Fruit fly (Drosophila melanogaster) whole organism, embryonic: ENCODE measurements around the gene Smox.
A peak's percentile ranks its signal among the peaks of the same experiment; 100 is the strongest.

Source experiments
- ATbp ChIP-seq: fragments of 200-800 bp; sonication (Bioruptor generic); optimal IDR thresholded peaks from 2 replicates; lab custom pipeline; 2017; ENCODE audit warnings: missing biosample characterization, mild to moderate bottlenecking, missing genetic modification characterization, missing genetic modification reagents
- Awh ChIP-seq: fragments of 200-800 bp; sonication (Bioruptor generic); IDR thresholded peaks from 2 replicates; pipeline ENCODE4, ENCODE4 v1.3.6; 2022; ENCODE audit warnings: missing biosample characterization, missing genetic modification characterization
- CG10543 ChIP-seq: fragments of 200-800 bp; sonication (Bioruptor generic); optimal IDR thresholded peaks from 3 replicates; lab custom pipeline; 2017; ENCODE audit warnings: missing biosample characterization, mild to moderate bottlenecking, missing genetic modification characterization, moderate library complexity
- CG12391 ChIP-seq: fragments of 200-800 bp; sonication (Bioruptor generic); optimal IDR thresholded peaks from 3 replicates; lab custom pipeline; 2018; ENCODE audit warnings: missing biosample characterization, mild to moderate bottlenecking, missing genetic modification characterization, moderate library complexity
- CG13287 ChIP-seq: fragments of 200-800 bp; sonication (Bioruptor generic); IDR thresholded peaks from 2 replicates; pipeline ENCODE4 v1.3.6; 2022; ENCODE audit warnings: missing biosample characterization, missing genetic modification characterization; ENCODE audit not compliant: partially characterized antibody
- CG13624 ChIP-seq: fragments of 200-800 bp; sonication (Bioruptor generic); optimal IDR thresholded peaks from 2 replicates; lab custom pipeline; 2016; ENCODE audit warnings: missing biosample characterization, missing genetic modification characterization
- CG14441 ChIP-seq: fragments of 200-800 bp; sonication (Bioruptor generic); IDR thresholded peaks from 2 replicates; pipeline ENCODE4 v1.3.6; 2022; ENCODE audit warnings: missing biosample characterization, missing genetic modification characterization
- CG18619 ChIP-seq: fragments of 200-800 bp; sonication (Bioruptor generic); optimal IDR thresholded peaks from 3 replicates; lab custom pipeline; 2017; ENCODE audit warnings: missing biosample characterization, mild to moderate bottlenecking, missing genetic modification characterization
- CG18764 ChIP-seq: fragments of 200-800 bp; sonication (Bioruptor generic); optimal IDR thresholded peaks from 3 replicates; lab custom pipeline; 2016; ENCODE audit warnings: missing biosample characterization, missing genetic modification characterization
- CG2678 ChIP-seq: fragments of 200-800 bp; sonication (Bioruptor generic); optimal IDR thresholded peaks from 3 replicates; lab custom pipeline; 2019; ENCODE audit warnings: missing biosample characterization, mild to moderate bottlenecking, missing genetic modification characterization, moderate library complexity
- CG34224 ChIP-seq: fragments of 200-800 bp; sonication (Bioruptor generic); IDR thresholded peaks from 3 replicates; pipeline ENCODE4 v1.3.6; 2022; ENCODE audit warnings: missing biosample characterization, missing genetic modification characterization; ENCODE audit not compliant: partially characterized antibody
- CG4360 ChIP-seq: fragments of 200-800 bp; sonication (Bioruptor generic); IDR thresholded peaks from 2 replicates; pipeline ENCODE4 v1.3.6; 2022; ENCODE audit warnings: missing biosample characterization, missing genetic modification characterization
- CG5180 ChIP-seq: fragments of 200-800 bp; sonication (Bioruptor generic); optimal IDR thresholded peaks from 3 replicates; lab custom pipeline; 2017; ENCODE audit warnings: missing biosample characterization, missing genetic modification characterization, mild to moderate bottlenecking, moderate library complexity, missing genetic modification reagents
- CG6272 ChIP-seq: fragments of 200-800 bp; sonication (Bioruptor generic); IDR thresholded peaks from 2 replicates; pipeline ENCODE4 v1.3.6; 2022; ENCODE audit warnings: missing biosample characterization, missing genetic modification characterization
- CG6765 ChIP-seq: fragments of 200-800 bp; sonication (Bioruptor generic); optimal IDR thresholded peaks from 3 replicates; lab custom pipeline; 2017; ENCODE audit warnings: missing biosample characterization, mild to moderate bottlenecking, missing genetic modification characterization
- CG8924 ChIP-seq: fragments of 200-800 bp; optimal IDR thresholded peaks from 3 replicates; lab custom pipeline; 2019; ENCODE audit warnings: missing biosample characterization, mild to moderate bottlenecking, missing genetic modification characterization, moderate library complexity
- CG9932 ChIP-seq: fragments of 200-800 bp; sonication (Bioruptor generic); IDR thresholded peaks from 2 replicates; pipeline ENCODE4 v1.3.6; 2022; ENCODE audit warnings: missing biosample characterization, missing genetic modification characterization
- D19B ChIP-seq: fragments of 200-800 bp; sonication (Bioruptor generic); optimal IDR thresholded peaks from 2 replicates; lab custom pipeline; 2017; ENCODE audit warnings: missing biosample characterization, mild to moderate bottlenecking, missing genetic modification characterization
- Doc3 ChIP-seq: fragments of 200-800 bp; sonication (Bioruptor generic); IDR thresholded peaks from 3 replicates; pipeline ENCODE4 v1.3.6; 2022; ENCODE audit warnings: missing biosample characterization, missing genetic modification characterization; ENCODE audit not compliant: partially characterized antibody
- E2f2 ChIP-seq: fragments of 200-800 bp; sonication (Bioruptor generic); IDR thresholded peaks from 2 replicates; pipeline ENCODE4 v1.3.6; 2022; ENCODE audit warnings: missing biosample characterization, missing genetic modification characterization
- Fer1 ChIP-seq: fragments of 200-800 bp; sonication (Bioruptor generic); optimal IDR thresholded peaks from 2 replicates; lab custom pipeline; 2017; ENCODE audit warnings: missing biosample characterization, mild to moderate bottlenecking, missing genetic modification characterization
- H15 ChIP-seq: fragments of 200-800 bp; sonication (Bioruptor generic); IDR thresholded peaks from 3 replicates; pipeline ENCODE4 v1.3.6; 2022; ENCODE audit warnings: missing biosample characterization, missing genetic modification characterization
- Hmx ChIP-seq: fragments of 200-800 bp; sonication (Bioruptor generic); optimal IDR thresholded peaks from 2 replicates; lab custom pipeline; 2016; ENCODE audit warnings: missing biosample characterization, missing genetic modification characterization
- Hr39 ChIP-seq: fragments of >200 bp; optimal IDR thresholded peaks from 2 replicates; lab custom pipeline; 2017
- MBD-R2 ChIP-seq: fragments of 200-800 bp; sonication (Bioruptor generic); IDR thresholded peaks from 2 replicates; pipeline ENCODE4 v1.3.6; 2022; ENCODE audit warnings: missing biosample characterization, missing genetic modification characterization
- MESR4 ChIP-seq: fragments of 200-800 bp; sonication (Bioruptor generic); optimal IDR thresholded peaks from 2 replicates; lab custom pipeline; 2018; ENCODE audit warnings: missing biosample characterization, mild to moderate bottlenecking, missing genetic modification characterization, moderate library complexity
- Neu2 ChIP-seq: fragments of 200-800 bp; sonication (Bioruptor generic); optimal IDR thresholded peaks from 3 replicates; lab custom pipeline; 2016; ENCODE audit warnings: missing biosample characterization, missing genetic modification characterization, borderline replicate concordance
- NfI ChIP-seq: fragments of 200-800 bp; sonication (Bioruptor generic); optimal IDR thresholded peaks from 3 replicates; lab custom pipeline; 2018; ENCODE audit warnings: missing biosample characterization, mild to moderate bottlenecking, missing genetic modification characterization, moderate library complexity
- Oaz ChIP-seq: fragments of 200-800 bp; sonication (Bioruptor generic); IDR thresholded peaks from 2 replicates; pipeline ENCODE4 v1.3.6; 2022; ENCODE audit warnings: missing biosample characterization, missing genetic modification characterization
- Sox102F ChIP-seq: fragments of 200-800 bp; sonication (Bioruptor generic); optimal IDR thresholded peaks from 2 replicates; lab custom pipeline; 2018; ENCODE audit warnings: missing biosample characterization, mild to moderate bottlenecking, missing genetic modification characterization, moderate library complexity
- Taf1 ChIP-seq: fragments of 200-800 bp; sonication (Bioruptor generic); IDR thresholded peaks from 2 replicates; pipeline ENCODE4 v1.3.6; 2022; ENCODE audit warnings: missing biosample characterization, missing genetic modification characterization
- crp ChIP-seq, 2 experiments: fragments of 200-800 bp; sonication (Bioruptor generic); optimal IDR thresholded peaks; 2 replicates in 1 of 2; 3 replicates in 1 of 2; lab custom pipeline; 2017; ENCODE audit warnings: missing biosample characterization in 2 of 2, missing genetic modification characterization in 2 of 2, mild to moderate bottlenecking in 1 of 2, moderate library complexity in 1 of 2
- cwo ChIP-seq: fragments of 200-800 bp; sonication (Bioruptor generic); optimal IDR thresholded peaks from 3 replicates; lab custom pipeline; 2017; ENCODE audit warnings: missing biosample characterization, missing genetic modification characterization, mild to moderate bottlenecking, moderate library complexity, missing genetic modification reagents
- en ChIP-seq: fragments of 200-800 bp; sonication (Bioruptor generic); optimal IDR thresholded peaks from 2 replicates; lab custom pipeline; 2016; ENCODE audit warnings: missing biosample characterization, missing genetic modification characterization
- fu2 ChIP-seq: fragments of 200-800 bp; sonication (Bioruptor generic); optimal IDR thresholded peaks from 2 replicates; lab custom pipeline; 2016; ENCODE audit warnings: missing biosample characterization, missing genetic modification characterization
- grau ChIP-seq: fragments of 200-800 bp; optimal IDR thresholded peaks from 3 replicates; lab custom pipeline; 2019; ENCODE audit warnings: missing biosample characterization, mild to moderate bottlenecking, missing genetic modification characterization, moderate library complexity
- gro ChIP-seq: fragments of 200-800 bp; sonication (Bioruptor generic); optimal IDR thresholded peaks from 2 replicates; lab custom pipeline; 2016; ENCODE audit warnings: missing biosample characterization, missing genetic modification characterization
- jing ChIP-seq: fragments of 200-800 bp; sonication (Bioruptor generic); optimal IDR thresholded peaks from 2 replicates; lab custom pipeline; 2018; ENCODE audit warnings: missing biosample characterization, mild to moderate bottlenecking, missing genetic modification characterization
- kah ChIP-seq: fragments of 200-800 bp; sonication (Bioruptor generic); optimal IDR thresholded peaks from 2 replicates; lab custom pipeline; 2018; ENCODE audit warnings: missing biosample characterization, mild to moderate bottlenecking, missing genetic modification characterization
- seq ChIP-seq: fragments of 200-800 bp; sonication (Bioruptor generic); IDR thresholded peaks from 2 replicates; pipeline ENCODE4 v1.3.6; 2022; ENCODE audit warnings: missing biosample characterization, missing genetic modification characterization
- slp2 ChIP-seq: fragments of 200-800 bp; sonication (Bioruptor generic); optimal IDR thresholded peaks from 2 replicates; lab custom pipeline; 2016; ENCODE audit warnings: missing biosample characterization, missing genetic modification characterization
- sug ChIP-seq: fragments of 200-800 bp; optimal IDR thresholded peaks from 2 replicates; lab custom pipeline; 2019; ENCODE audit warnings: missing biosample characterization, mild to moderate bottlenecking, missing genetic modification characterization, moderate library complexity
- tap ChIP-seq: fragments of 200-800 bp; optimal IDR thresholded peaks from 3 replicates; lab custom pipeline; 2019; ENCODE audit warnings: missing biosample characterization, mild to moderate bottlenecking, missing genetic modification characterization, moderate library complexity
- ttk ChIP-seq: fragments of 200-800 bp; sonication (Bioruptor generic); IDR thresholded peaks from 2 replicates; pipeline ENCODE4 v2.1.2; 2022; ENCODE audit warnings: missing biosample characterization, missing genetic modification characterization
- vnd ChIP-seq: fragments of 200-800 bp; sonication (Bioruptor generic); IDR thresholded peaks from 3 replicates; pipeline ENCODE4 v1.3.6; 2022; ENCODE audit warnings: missing biosample characterization, missing genetic modification characterization; ENCODE audit not compliant: partially characterized antibody
- vvl ChIP-seq: fragments of 200-800 bp; sonication (Bioruptor generic); IDR thresholded peaks from 2 replicates; pipeline ENCODE4 v1.3.6; 2022; ENCODE audit warnings: missing biosample characterization, missing genetic modification characterization
- zen ChIP-seq: fragments of 200-800 bp; sonication (Bioruptor generic); optimal IDR thresholded peaks from 3 replicates; lab custom pipeline; 2018; ENCODE audit warnings: missing biosample characterization, mild to moderate bottlenecking, missing genetic modification characterization, moderate library complexity

Gene Smox

dm6 chrX:8092893-8093721 lies 49.0 kb downstream of the Smox start (continued):
- TF ChIP-seq crp (GFP tag; optimal IDR thresholded peaks at IDR 0.05; lab: Kevin White, UChicago) (peak in 1 of 2 experiments; percentile 62), CG2678 (tag; lab: Kevin White, UChicago) (peak; percentile 4), CG4360 (GFP tag; lab: Robert Waterston, UW) (peak; percentile 93), CG6765 (GFP tag; lab: Kevin White, UChicago) (peak; percentile 58), jing (GFP tag; lab: Kevin White, UChicago) (no peak), CG10543 (peak; percentile 57), CG9932 (GFP tag; lab: Robert Waterston, UW) (0 out of 2 replicates have a peak, but pooled peaks have one; percentile 16), vnd (GFP tag; lab: Robert Waterston, UW) (no peak), sug (peak; percentile 78), Hr39 (lab: Kevin White, UChicago) (no peak)

dm6 chrX:8092075-8092682 lies 49.9 kb downstream of the Smox start:
- TF ChIP-seq Neu2 (GFP tag; lab: Kevin White, UChicago), result no peak
- TF ChIP-seq CG13287 (GFP tag; lab: Robert Waterston, UW), result no peak
- TF ChIP-seq CG5180 (GFP tag; lab: Kevin White, UChicago), result peak; percentile 90
- TF ChIP-seq CG18619, result peak; percentile 95
- TF ChIP-seq H15 (GFP tag; lab: Robert Waterston, UW), result peak; percentile 90
- peak; percentile 88 for TF ChIP-seq Taf1 (GFP tag; lab: Robert Waterston, UW)
- no peak for TF ChIP-seq MESR4 (GFP tag; lab: Kevin White, UChicago)
- peak; percentile 68 for TF ChIP-seq fu2 (GFP tag; lab: Kevin White, UChicago)
- peak; percentile 30 for TF ChIP-seq en (GFP tag; lab: Kevin White, UChicago)
- TF ChIP-seq Hmx (GFP tag; lab: Kevin White, UChicago), result peak; percentile 67
- TF ChIP-seq Fer1 (GFP tag; lab: Kevin White, UChicago), result peak; percentile 96
- peak; percentile 93 for TF ChIP-seq seq
- TF ChIP-seq zen, result peak; percentile 82
- peak; percentile 85 for TF ChIP-seq Awh (GFP tag; lab: Robert Waterston, UW)
- TF ChIP-seq slp2 (GFP tag; lab: Kevin White, UChicago), result peak; percentile 81
- TF ChIP-seq E2f2 (GFP tag; lab: Robert Waterston, UW), result peak; percentile 79
- TF ChIP-seq tap (tag; lab: Kevin White, UChicago), result peak; percentile 94
- TF ChIP-seq CG12391, result peak; percentile 96
- peak; percentile 97 for TF ChIP-seq CG8924 (tag; lab: Kevin White, UChicago)
- no peak for TF ChIP-seq CG34224 (GFP tag; lab: Robert Waterston, UW)
- TF ChIP-seq vvl (GFP tag; lab: Robert Waterston, UW), result peak; percentile 91
- peak; percentile 95 for TF ChIP-seq Sox102F
- peak; percentile 84 for TF ChIP-seq D19B (GFP tag; lab: Kevin White, UChicago)
- peak; percentile 87 for TF ChIP-seq kah
- TF ChIP-seq NfI, result peak; percentile 95
- TF ChIP-seq grau, result peak; percentile 96
- TF ChIP-seq Doc3 (GFP tag; lab: Robert Waterston, UW), result no peak
- TF ChIP-seq MBD-R2 (GFP tag; lab: Robert Waterston, UW), result peak; percentile 74
- peak; percentile 91 for TF ChIP-seq CG14441 (GFP tag; lab: Robert Waterston, UW)
- peak; percentile 86 for TF ChIP-seq CG18764 (GFP tag; lab: Kevin White, UChicago)
- peak; percentile 90 for TF ChIP-seq CG6272 (GFP tag; lab: Robert Waterston, UW)
- TF ChIP-seq ATbp (GFP tag; lab: Kevin White, UChicago), result peak; percentile 95
- TF ChIP-seq ttk (GFP tag; lab: Robert Waterston, UW), result peak; percentile 89
- TF ChIP-seq cwo, result peak; percentile 93
- TF ChIP-seq CG13624 (GFP tag; lab: Kevin White, UChicago), result peak; percentile 71
- TF ChIP-seq gro (GFP tag; lab: Kevin White, UChicago), result no peak
- TF ChIP-seq Oaz (GFP tag; lab: Robert Waterston, UW), result peak; percentile 84
